Worm (Caenorhabditis elegans) whole organism, L1 larva: ENCODE results near the gene srj-6.

Source experiments
- C04F5.9 ChIP-seq: sonication (generic microtip); optimal IDR thresholded peaks from 2 replicates; lab custom pipeline; 2016; ENCODE audit warnings: missing genetic modification characterization, missing compliant biosample characterization
- C16A3.4 ChIP-seq: fragments of 150-350 bp; optimal IDR thresholded peaks from 2 replicates; lab custom pipeline; 2014; ENCODE audit warnings: missing biosample characterization, missing genetic modification characterization
- C34B4.2 ChIP-seq: sonication (generic microtip); optimal IDR thresholded peaks from 2 replicates; lab custom pipeline; 2017; ENCODE audit warnings: mild to moderate bottlenecking, missing genetic modification characterization, missing compliant biosample characterization
- blmp-1 ChIP-seq: fragments of 150-350 bp; optimal IDR thresholded peaks from 2 replicates; lab custom pipeline; 2014; ENCODE audit warnings: missing biosample characterization, missing genetic modification characterization
- ceh-63 ChIP-seq: fragments of 200-800 bp; sonication (Bioruptor generic); optimal IDR thresholded peaks from 2 replicates; lab custom pipeline; 2018; ENCODE audit warnings: mild to moderate bottlenecking, missing genetic modification characterization, missing compliant biosample characterization
- dsc-1 ChIP-seq: sonication (generic microtip); optimal IDR thresholded peaks from 2 replicates; lab custom pipeline; 2016; ENCODE audit warnings: mild to moderate bottlenecking, missing genetic modification characterization, missing compliant biosample characterization
- egl-13 ChIP-seq: sonication (generic microtip); optimal IDR thresholded peaks from 2 replicates; lab custom pipeline; 2016; ENCODE audit warnings: missing genotype, missing genetic modification reagents, missing genetic modification characterization, missing compliant biosample characterization
- elt-2 ChIP-seq: sonication (generic microtip); optimal IDR thresholded peaks from 2 replicates; lab custom pipeline; 2016; ENCODE audit warnings: missing genetic modification characterization, mild to moderate bottlenecking, inconsistent platforms, missing compliant biosample characterization, missing genetic modification reagents
- elt-3 ChIP-seq, 6 experiments: fragments of 150-350 bp in 1 of 6; sonication (generic microtip); optimal IDR thresholded peaks; 2 replicates each; lab custom pipeline; 2017 to 2018; ENCODE audit warnings: missing biosample characterization in 6 of 6, missing genetic modification characterization in 6 of 6, inconsistent platforms in 1 of 6
- fkh-10 ChIP-seq: sonication (generic microtip); optimal IDR thresholded peaks from 2 replicates; lab custom pipeline; 2017; ENCODE audit warnings: missing biosample characterization, missing genetic modification reagents, missing genetic modification characterization
- fkh-4 ChIP-seq: sonication (generic microtip); optimal IDR thresholded peaks from 2 replicates; lab custom pipeline; 2016; ENCODE audit warnings: missing compliant biosample characterization, missing genetic modification characterization, borderline replicate concordance
- fkh-8 ChIP-seq: sonication (generic microtip); optimal IDR thresholded peaks from 2 replicates; lab custom pipeline; 2016; ENCODE audit warnings: mild to moderate bottlenecking, missing genetic modification characterization, missing compliant biosample characterization
- fos-1 ChIP-seq: fragments of 150-350 bp; optimal IDR thresholded peaks from 2 replicates; lab custom pipeline; 2014; ENCODE audit warnings: missing biosample characterization, missing genetic modification characterization
- grh-1 ChIP-seq: fragments of 200-800 bp; sonication (Bioruptor generic); IDR thresholded peaks from 2 replicates; pipeline ENCODE4 v1.3.6; 2022; ENCODE audit warnings: missing genetic modification reagents, missing genetic modification characterization, missing compliant biosample characterization
- hlh-17 ChIP-seq: fragments of 200-800 bp; sonication (Bioruptor generic); optimal IDR thresholded peaks from 2 replicates; lab custom pipeline; 2018; ENCODE audit warnings: missing genetic modification characterization, mild to moderate bottlenecking, missing compliant biosample characterization, moderate library complexity, borderline replicate concordance
- hpl-2 ChIP-seq: fragments of 150-350 bp; optimal IDR thresholded peaks from 2 replicates; lab custom pipeline; 2014; ENCODE audit warnings: missing biosample characterization, missing genetic modification reagents, missing genetic modification characterization
- isw-1 ChIP-seq: fragments of 200-800 bp; sonication (Bioruptor generic); IDR thresholded peaks from 2 replicates; pipeline ENCODE4 v1.3.6; 2022; ENCODE audit warnings: missing genetic modification characterization, missing compliant biosample characterization
- lin-14 ChIP-seq: fragments of 200-800 bp; sonication (Bioruptor generic); optimal IDR thresholded peaks from 2 replicates; lab custom pipeline; 2018; ENCODE audit warnings: mild to moderate bottlenecking, missing genetic modification characterization, moderate library complexity, missing compliant biosample characterization
- lin-15B ChIP-seq: fragments of 150-350 bp; sonication (generic microtip); optimal IDR thresholded peaks from 3 replicates; lab custom pipeline; 2014; ENCODE audit warnings: missing biosample characterization, missing genetic modification characterization
- lin-35 ChIP-seq, 2 experiments: fragments of 150-350 bp; optimal IDR thresholded peaks; 2 replicates each; lab custom pipeline; 2014; ENCODE audit warnings: missing biosample characterization in 2 of 2, missing genetic modification characterization in 2 of 2, missing genetic modification reagents in 2 of 2
- lin-39 ChIP-seq: fragments of 150-350 bp; optimal IDR thresholded peaks from 2 replicates; lab custom pipeline; 2014; ENCODE audit warnings: missing biosample characterization, missing genetic modification reagents, missing genetic modification characterization
- lir-3 ChIP-seq: sonication (generic microtip); optimal IDR thresholded peaks from 2 replicates; lab custom pipeline; 2016; ENCODE audit warnings: mild to moderate bottlenecking, missing genetic modification characterization, moderate library complexity, missing compliant biosample characterization; ENCODE audit not compliant: poor library complexity
- lsy-2 ChIP-seq, 2 experiments: fragments of 150-350 bp; optimal IDR thresholded peaks; 2 replicates each; lab custom pipeline; 2014; ENCODE audit warnings: missing biosample characterization in 2 of 2, missing genetic modification characterization in 2 of 2
- mab-9 ChIP-seq: fragments of 200-800 bp; sonication (Bioruptor generic); IDR thresholded peaks from 2 replicates; pipeline ENCODE4 v1.3.6; 2022; ENCODE audit warnings: missing genetic modification reagents, missing genetic modification characterization, missing compliant biosample characterization
- mdl-1 ChIP-seq, 2 experiments: fragments of 150-350 bp; optimal IDR thresholded peaks; 2 replicates each; lab custom pipeline; 2014 to 2017; ENCODE audit warnings: missing biosample characterization in 2 of 2, missing genetic modification characterization in 2 of 2, inconsistent platforms in 1 of 2
- mef-2 ChIP-seq: fragments of 150-350 bp; optimal IDR thresholded peaks from 2 replicates; lab custom pipeline; 2014; ENCODE audit warnings: missing biosample characterization, missing genetic modification characterization
- mep-1 ChIP-seq: fragments of 150-350 bp; optimal IDR thresholded peaks from 2 replicates; lab custom pipeline; 2014; ENCODE audit warnings: missing biosample characterization, missing genetic modification characterization
- nhr-11 ChIP-seq: fragments of 150-350 bp; optimal IDR thresholded peaks from 2 replicates; lab custom pipeline; 2014; ENCODE audit warnings: missing biosample characterization, missing genetic modification characterization
- nhr-19 ChIP-seq: fragments of 200-800 bp; sonication (Bioruptor generic); conservative IDR thresholded peaks from 2 replicates; pipeline ENCODE4 v1.3.6; 2022; ENCODE audit warnings: missing genetic modification characterization, missing compliant biosample characterization
- nhr-20 ChIP-seq: sonication (generic microtip); optimal IDR thresholded peaks from 2 replicates; lab custom pipeline; 2016; ENCODE audit warnings: mild to moderate bottlenecking, missing genetic modification characterization, missing compliant biosample characterization
- nhr-237 ChIP-seq: fragments of 150-350 bp; optimal IDR thresholded peaks from 2 replicates; lab custom pipeline; 2014; ENCODE audit warnings: missing biosample characterization, missing genetic modification characterization
- nhr-28 ChIP-seq: fragments of 150-350 bp; optimal IDR thresholded peaks from 2 replicates; lab custom pipeline; 2014; ENCODE audit warnings: missing biosample characterization, missing genetic modification characterization
- nhr-84 ChIP-seq: sonication (generic microtip); optimal IDR thresholded peaks from 2 replicates; lab custom pipeline; 2017; ENCODE audit warnings: missing biosample characterization, missing genetic modification characterization
- pag-3 ChIP-seq: sonication (generic microtip); optimal IDR thresholded peaks from 2 replicates; lab custom pipeline; 2017; ENCODE audit warnings: missing genetic modification characterization, mild to moderate bottlenecking, missing compliant biosample characterization, antibody characterized with exemption, borderline replicate concordance; ENCODE audit not compliant: insufficient read depth
- pax-3 ChIP-seq: fragments of 200-800 bp; sonication (Bioruptor generic); optimal IDR thresholded peaks from 2 replicates; lab custom pipeline; 2018; ENCODE audit warnings: mild to moderate bottlenecking, missing genetic modification characterization, moderate library complexity, missing compliant biosample characterization
- pqm-1 ChIP-seq: sonication (generic microtip); optimal IDR thresholded peaks from 3 replicates; lab custom pipeline; 2017; ENCODE audit warnings: missing biosample characterization, missing genetic modification characterization
- rnt-1 ChIP-seq: sonication (generic microtip); optimal IDR thresholded peaks from 2 replicates; lab custom pipeline; 2016; ENCODE audit warnings: mild to moderate bottlenecking, missing genetic modification characterization, moderate library complexity, missing compliant biosample characterization
- snpc-4 ChIP-seq: fragments of 150-350 bp; optimal IDR thresholded peaks from 2 replicates; lab custom pipeline; 2014; ENCODE audit warnings: missing biosample characterization, missing genetic modification characterization
- sup-37 ChIP-seq: fragments of 200-800 bp; sonication (Bioruptor generic); optimal IDR thresholded peaks from 2 replicates; lab custom pipeline; 2018; ENCODE audit warnings: mild to moderate bottlenecking, missing genetic modification characterization, missing compliant biosample characterization
- swsn-7 ChIP-seq: sonication (generic microtip); optimal IDR thresholded peaks from 2 replicates; lab custom pipeline; 2016; ENCODE audit warnings: missing genetic modification characterization, missing compliant biosample characterization
- tlp-1 ChIP-seq: fragments of 150-350 bp; optimal IDR thresholded peaks from 2 replicates; lab custom pipeline; 2014; ENCODE audit warnings: missing biosample characterization, missing genetic modification characterization
- unc-130 ChIP-seq: fragments of 150-350 bp; optimal IDR thresholded peaks from 2 replicates; lab custom pipeline; 2017; ENCODE audit warnings: missing biosample characterization, missing genetic modification characterization, inconsistent platforms
- unc-30 ChIP-seq: sonication (generic microtip); optimal IDR thresholded peaks from 2 replicates; lab custom pipeline; 2017; ENCODE audit warnings: missing biosample characterization, missing genetic modification characterization
- ztf-4 ChIP-seq: fragments of 150-350 bp; optimal IDR thresholded peaks from 2 replicates; lab custom pipeline; 2014; ENCODE audit warnings: missing biosample characterization, missing genetic modification characterization

The srj-6 gene

DNA sequence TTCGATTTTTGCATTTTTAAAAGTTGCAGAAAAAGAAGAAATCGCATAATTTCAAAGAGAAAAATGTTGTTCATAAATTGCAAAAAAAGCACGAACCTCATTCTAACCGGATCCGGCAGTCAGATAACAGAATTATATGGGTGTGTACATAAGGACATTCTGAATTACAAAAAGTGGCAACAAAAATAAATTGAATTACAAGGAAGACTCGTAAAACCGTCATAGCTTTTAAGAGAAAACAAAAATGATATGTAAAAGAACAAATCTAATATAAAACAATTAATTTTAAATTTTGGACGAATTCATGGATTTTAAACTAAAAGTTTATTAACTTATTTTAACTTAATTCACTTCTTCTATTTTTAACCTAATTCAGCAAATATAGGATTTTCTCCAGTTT lies 5.9 kb upstream of the srj-6 start, which contains the start of gene F31F4.17:
TSS of gene F31F4.17 (minus strand) at position 101 of the 400 bp plus-strand sequence.
- TF ChIP-seq ztf-4 (no peak), nhr-84 (tag; lab: Kevin White, UChicago) (no peak), C04F5.9 (tag; lab: Kevin White, UChicago) (no peak), blmp-1 (tag; lab: Kevin White, UChicago) (no peak), lin-35 (GFP tag; optimal IDR thresholded peaks at IDR 0.05; lab: Kevin White, UChicago) (no peak), nhr-20 (tag; lab: Kevin White, UChicago) (no peak), dsc-1 (tag; lab: Kevin White, UChicago) (no peak), ceh-63 (no peak), fkh-10 (GFP tag; lab: Kevin White, UChicago) (no peak), rnt-1 (tag; lab: Kevin White, UChicago) (no peak), fkh-4 (tag; lab: Kevin White, UChicago) (no peak), unc-130 (tag; lab: Kevin White, UChicago) (no peak), snpc-4 (tag; lab: Kevin White, UChicago) (no peak), hpl-2 (GFP tag; lab: Kevin White, UChicago) (no peak), C34B4.2 (tag; lab: Kevin White, UChicago) (no peak), elt-3 (tag; optimal IDR thresholded peaks at IDR 0.05; lab: Kevin White, UChicago) (no peak), mab-9 (GFP tag; lab: Robert Waterston, UW) (no peak)
- TF ChIP-seq, all 84 proteins: peak for 0

DNA sequence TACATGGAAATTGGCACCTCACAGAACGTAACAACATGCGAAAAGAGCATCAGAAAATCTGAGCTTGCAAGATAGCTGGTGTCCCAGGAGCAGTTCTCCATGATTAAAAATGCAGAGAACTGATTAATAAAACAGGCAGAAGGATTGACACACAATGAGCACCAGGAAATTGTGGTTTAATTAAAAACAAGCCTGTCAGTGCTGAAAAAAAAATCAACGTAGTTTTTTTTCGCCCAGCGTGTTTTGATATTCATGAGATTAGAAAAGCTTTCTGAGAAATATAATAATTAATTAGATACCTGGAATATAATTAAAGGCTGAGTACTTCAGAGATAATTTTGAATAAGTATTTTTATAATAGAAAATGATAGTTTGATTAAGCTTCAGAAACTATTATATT lies 3.4 kb upstream of the srj-6 start, which contains the start of gene srh-246:
TSS of gene srh-246 (minus strand) at position 101 of the 400 bp plus-strand sequence.
- no peak for TF ChIP-seq elt-2 (tag; lab: Kevin White, UChicago)
- no peak for TF ChIP-seq nhr-19 (GFP tag; lab: Robert Waterston, UW)
- no peak for TF ChIP-seq sup-37 (GFP tag; lab: Kevin White, UChicago)
- no peak for TF ChIP-seq hpl-2 (GFP tag; lab: Kevin White, UChicago)
- TF ChIP-seq snpc-4 (tag; lab: Kevin White, UChicago), result no peak
- TF ChIP-seq swsn-7, result no peak
- no peak for TF ChIP-seq blmp-1 (tag; lab: Kevin White, UChicago)
- no peak for TF ChIP-seq nhr-237 (tag; lab: Kevin White, UChicago)
- no peak for TF ChIP-seq pqm-1 (tag; lab: Kevin White, UChicago)
- TF ChIP-seq egl-13, result no peak
- TF ChIP-seq lir-3 (tag; lab: Kevin White, UChicago), result no peak
- no peak for TF ChIP-seq lin-14 (GFP tag; lab: Kevin White, UChicago)
- TF ChIP-seq mdl-1 (tag; optimal IDR thresholded peaks at IDR 0.05; lab: Kevin White, UChicago), result no peak
- TF ChIP-seq nhr-28 (tag; lab: Kevin White, UChicago), result no peak
- TF ChIP-seq hlh-17 (GFP tag; lab: Kevin White, UChicago), result no peak
- TF ChIP-seq unc-30 (tag; lab: Kevin White, UChicago), result no peak

DNA sequence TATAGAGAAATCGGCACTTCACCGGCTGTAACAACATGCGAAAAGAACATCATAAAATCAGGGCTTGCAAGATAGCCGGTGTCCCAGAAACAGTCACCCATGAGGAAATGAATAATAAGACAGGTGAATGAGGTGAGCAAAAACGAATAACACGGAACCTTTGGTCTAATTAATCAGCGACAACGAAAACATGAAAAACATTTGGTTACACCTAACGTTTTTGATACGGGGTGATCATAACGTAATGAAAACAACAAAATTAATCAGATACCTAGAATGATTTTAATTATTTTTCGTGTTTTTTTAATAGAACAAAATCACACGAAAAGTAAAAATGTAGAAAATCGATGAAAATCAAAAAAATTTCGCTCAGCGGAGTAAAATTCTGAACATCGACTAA lies 1.5 kb upstream of the srj-6 start, which contains the start of gene srh-245:
TSS of gene srh-245 (minus strand) at position 101 of the 400 bp plus-strand sequence.
- no peak for TF ChIP-seq C16A3.4 (tag; lab: Kevin White, UChicago)
- TF ChIP-seq tlp-1 (tag; lab: Kevin White, UChicago), result no peak
- no peak for TF ChIP-seq nhr-28 (tag; lab: Kevin White, UChicago)
- no peak for TF ChIP-seq grh-1
- no peak for TF ChIP-seq pag-3
- TF ChIP-seq hpl-2 (GFP tag; lab: Kevin White, UChicago), result no peak
- no peak for TF ChIP-seq C04F5.9 (tag; lab: Kevin White, UChicago)
- TF ChIP-seq fkh-8 (tag; lab: Kevin White, UChicago), result no peak
- no peak for TF ChIP-seq lir-3 (tag; lab: Kevin White, UChicago)
- TF ChIP-seq lsy-2 (tag; optimal IDR thresholded peaks at IDR 0.05; lab: Kevin White, UChicago), result no peak
- TF ChIP-seq nhr-11 (tag; lab: Kevin White, UChicago), result no peak
- TF ChIP-seq pax-3 (tag; lab: Kevin White, UChicago), result no peak
- no peak for TF ChIP-seq mep-1
- TF ChIP-seq nhr-20 (tag; lab: Kevin White, UChicago), result no peak
- TF ChIP-seq fos-1 (tag; lab: Kevin White, UChicago), result no peak
- no peak for TF ChIP-seq lin-15B (tag; lab: Kevin White, UChicago)
- TF ChIP-seq lin-39 (tag; lab: Kevin White, UChicago), result no peak
- TF ChIP-seq isw-1 (GFP tag; lab: Robert Waterston, UW), result no peak
- TF ChIP-seq mef-2 (tag; lab: Kevin White, UChicago), result no peak
